Worm (Caenorhabditis elegans): ENCODE results near the gene srv-32.

Gene srv-32

DNA sequence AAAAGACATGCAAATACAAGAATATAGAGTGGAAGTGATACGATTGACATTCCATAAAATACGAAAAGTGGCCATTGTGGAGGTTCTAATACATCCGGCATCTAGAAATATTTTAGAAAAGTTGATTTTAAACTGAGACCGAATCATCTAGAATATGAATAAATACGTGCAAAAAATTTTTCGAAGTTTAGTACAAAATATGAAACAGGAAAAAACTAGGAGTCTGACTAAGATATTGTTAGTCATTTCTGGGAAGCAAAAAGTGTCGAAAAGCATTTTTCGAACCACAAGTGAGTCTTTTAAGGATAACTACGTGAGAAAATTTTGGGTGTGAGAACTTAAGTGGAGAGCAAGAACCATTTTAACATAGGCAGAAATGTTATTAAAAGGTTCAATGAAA is at the start of gene srv-32:
Gene srv-32 (minus strand): TSS at position 101 of the 400 bp plus-strand sequence.
- TF ChIP-seq lir-3 (tag; optimal IDR thresholded peaks at IDR 0.05; ENCODE audit: poor library complexity), result no peak
- TF ChIP-seq nhr-19 (GFP tag; conservative IDR thresholded peaks at IDR 0.05), result no peak
- TF ChIP-seq nhr-28 (tag; optimal IDR thresholded peaks at IDR 0.05), result no peak
- TF ChIP-seq isw-1 (GFP tag; IDR thresholded peaks at IDR 0.05), result no peak

- TF ChIP-seq nhr-77 (tag; optimal IDR thresholded peaks at IDR 0.05) (no peak), elt-2 (tag; optimal IDR thresholded peaks at IDR 0.05) (peak; percentile 12), lin-14 (GFP tag; optimal IDR thresholded peaks at IDR 0.05) (peak; percentile 26), alr-1 (tag; optimal IDR thresholded peaks at IDR 0.05; ENCODE audit: borderline replicate concordance) (no peak)
Observed at ce11 chrIV:6330790-6331189, 48.7 kb upstream of the srv-32 start.

ce11 chrIV:6329339-6329738 is 47.3 kb upstream of the srv-32 start, which contains the start of gene seu-1:
Gene seu-1, plus strand, starts transcription at chrIV:6329639.
- TF ChIP-seq efl-1 (optimal IDR thresholded peaks at IDR 0.05) (no peak), efl-1 (GFP tag; optimal IDR thresholded peaks at IDR 0.05 in 1 of 2) (peak in 1 of 2 experiments; percentile 65), nhr-85 (tag) (no peak), C04F5.9 (tag; optimal IDR thresholded peaks at IDR 0.05) (no peak), aly-2 (tag; optimal IDR thresholded peaks at IDR 0.05) (no peak)

DNA sequence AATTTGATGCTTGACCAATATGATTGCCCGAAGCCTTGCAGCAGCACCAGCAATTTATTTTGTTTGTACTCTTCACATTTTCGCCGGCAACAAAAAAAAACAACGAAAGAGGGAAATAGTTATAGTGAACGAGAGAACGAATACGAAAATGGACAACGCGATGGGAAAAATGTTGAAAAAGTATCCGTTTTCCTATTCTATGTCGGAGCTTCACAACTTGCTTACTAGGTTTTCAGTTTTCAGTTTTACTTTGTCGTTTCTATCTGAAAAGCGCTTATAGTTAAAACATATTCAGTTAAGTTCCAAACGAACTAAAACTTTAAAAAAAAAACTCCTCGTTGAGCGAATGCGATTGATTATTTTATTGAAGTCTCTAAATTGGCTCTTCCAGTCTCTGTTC is 46.2 kb upstream of the srv-32 start:
- TF ChIP-seq elt-3 (tag; optimal IDR thresholded peaks at IDR 0.05), result no peak
- no peak for TF ChIP-seq fos-1 (tag; optimal IDR thresholded peaks at IDR 0.05)
- no peak for TF ChIP-seq hlh-4 (tag; optimal IDR thresholded peaks at IDR 0.05)
- no peak for TF ChIP-seq fkh-10 (GFP tag; optimal IDR thresholded peaks at IDR 0.05)
- no peak for TF ChIP-seq lin-35 (GFP tag; optimal IDR thresholded peaks at IDR 0.05)
- TF ChIP-seq sptf-1 (tag; optimal IDR thresholded peaks at IDR 0.05), result no peak
- no peak for TF ChIP-seq rnt-1 (tag; optimal IDR thresholded peaks at IDR 0.05)
- TF ChIP-seq ama-1 (optimal IDR thresholded peaks at IDR 0.05), result no peak
- TF ChIP-seq nhr-77 (tag; optimal IDR thresholded peaks at IDR 0.05), result no peak
- no peak for TF ChIP-seq tlp-1 (tag; optimal IDR thresholded peaks at IDR 0.05)
- no peak for TF ChIP-seq ets-5 (GFP tag; IDR thresholded peaks at IDR 0.05)

DNA sequence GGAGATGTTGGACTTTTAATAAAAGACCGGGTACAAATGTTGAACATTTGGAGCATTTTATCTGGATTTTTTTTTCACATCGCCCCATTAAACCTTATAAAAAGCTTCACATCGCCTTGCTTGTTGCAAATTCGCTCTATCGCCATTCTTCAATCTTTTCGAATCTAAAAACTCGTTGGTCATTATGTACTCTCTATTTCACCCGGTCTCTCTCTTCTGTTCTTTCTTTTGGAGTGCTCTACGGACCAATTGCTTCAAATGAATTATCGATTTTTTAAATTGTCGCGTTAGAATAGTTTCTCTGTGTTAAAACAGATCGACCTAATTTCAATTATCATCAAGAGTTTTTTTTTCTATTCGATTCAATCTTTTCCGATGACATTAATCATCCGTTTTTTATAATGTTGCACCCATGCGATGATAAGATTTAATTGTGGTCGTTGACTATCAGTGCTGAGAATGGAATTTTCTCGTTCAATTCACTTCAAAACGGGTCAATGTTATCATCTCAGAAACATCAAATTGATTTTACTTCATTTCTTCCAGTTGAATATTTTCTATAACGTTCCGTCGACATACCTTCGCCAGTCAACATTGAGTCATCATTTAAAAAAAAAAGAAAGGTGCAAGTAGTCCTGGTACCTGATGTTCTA is 45.4 kb upstream of the srv-32 start:
- TF ChIP-seq efl-1 (optimal IDR thresholded peaks at IDR 0.05), result peak; percentile 9 to 26
- TF ChIP-seq efl-1 (GFP tag; optimal IDR thresholded peaks at IDR 0.05 in 1 of 2), result peak; percentile 29 to 92
- TF ChIP-seq elt-2 (tag; optimal IDR thresholded peaks at IDR 0.05), result peak; percentile 5
- TF ChIP-seq ceh-88 (GFP tag; IDR thresholded peaks at IDR 0.05), result no peak
- peak in 1 of 3 experiments; percentile 43 for TF ChIP-seq dpl-1 (GFP tag; optimal IDR thresholded peaks at IDR 0.05)
- peak; percentile 21 for TF ChIP-seq blmp-1 (tag; optimal IDR thresholded peaks at IDR 0.05)
- TF ChIP-seq lin-35 (GFP tag; optimal IDR thresholded peaks at IDR 0.05), result peak; percentile 12 to 32
- no peak for TF ChIP-seq aly-2 (tag; optimal IDR thresholded peaks at IDR 0.05)
- TF ChIP-seq lsy-2 (tag; optimal IDR thresholded peaks at IDR 0.05), result peak in 1 of 2 experiments; percentile 65
- no peak for TF ChIP-seq nhr-77 (tag; optimal IDR thresholded peaks at IDR 0.05)
- peak; percentile 44 for TF ChIP-seq lin-14 (GFP tag; optimal IDR thresholded peaks at IDR 0.05)

DNA sequence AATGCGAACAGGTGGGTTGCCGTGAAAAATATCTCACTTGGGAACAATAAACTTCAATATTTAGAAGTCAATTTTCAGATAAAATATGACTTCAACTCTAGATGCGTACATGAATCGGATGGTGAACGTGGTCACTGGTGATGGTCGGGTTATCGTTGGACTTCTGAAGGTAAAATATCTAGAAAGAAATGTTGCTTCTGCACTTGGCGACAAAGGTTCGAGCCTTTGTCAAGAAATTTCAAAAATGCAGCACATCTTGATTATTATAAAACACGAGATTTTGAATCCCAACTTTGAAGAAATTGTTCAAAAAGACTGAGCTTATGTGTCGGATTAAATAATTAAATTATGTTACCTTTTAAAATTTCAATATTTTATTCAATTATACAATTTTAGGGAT is 44.4 kb upstream of the srv-32 start, which contains the start of gene lsm-8:
Gene lsm-8 (plus strand): TSS at position 79 of the 400 bp plus-strand sequence.
- peak; percentile 51 for TF ChIP-seq nhr-85 (tag)
- TF ChIP-seq efl-1 (optimal IDR thresholded peaks at IDR 0.05), result no peak
- TF ChIP-seq efl-1 (GFP tag; optimal IDR thresholded peaks at IDR 0.05 in 1 of 2), result peak in 1 of 2 experiments; percentile 54
- TF ChIP-seq nhr-84 (tag; optimal IDR thresholded peaks at IDR 0.05), result no peak

DNA sequence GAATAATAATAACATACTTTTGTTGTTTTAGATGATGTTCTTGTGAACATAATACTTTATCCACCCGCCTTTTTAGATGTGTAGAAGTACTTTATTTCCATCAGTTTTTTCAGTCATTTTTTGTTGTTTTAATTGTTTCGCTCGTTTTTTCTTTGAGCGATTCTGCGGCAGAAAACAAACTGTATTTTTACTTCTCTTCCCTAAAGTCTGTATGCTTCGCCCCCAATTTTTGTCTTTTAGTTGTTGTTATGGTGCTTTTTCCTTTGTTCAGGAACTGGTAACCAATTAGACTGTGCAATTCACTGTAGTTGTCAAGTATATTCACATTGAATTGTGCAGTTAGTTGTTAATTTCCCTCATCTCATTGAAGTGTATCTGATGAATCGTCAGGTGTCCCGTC is 43.7 kb upstream of the srv-32 start:
- TF ChIP-seq elt-3 (tag; optimal IDR thresholded peaks at IDR 0.05), result no peak
